Fruit fly (Drosophila melanogaster): Measurements from ENCODE around the gene CG7227.

dm6 chr2L:7986210-7986609, 11.7 kb downstream of the CG7227 start:
- TF ChIP-seq psq (optimal IDR thresholded peaks at IDR 0.05) (no peak), usp (GFP tag; optimal IDR thresholded peaks at IDR 0.05) (no peak)

Data from whole organism.